Fruit fly (Drosophila melanogaster): ENCODE results near the gene hng3.

The hng3 gene

DNA sequence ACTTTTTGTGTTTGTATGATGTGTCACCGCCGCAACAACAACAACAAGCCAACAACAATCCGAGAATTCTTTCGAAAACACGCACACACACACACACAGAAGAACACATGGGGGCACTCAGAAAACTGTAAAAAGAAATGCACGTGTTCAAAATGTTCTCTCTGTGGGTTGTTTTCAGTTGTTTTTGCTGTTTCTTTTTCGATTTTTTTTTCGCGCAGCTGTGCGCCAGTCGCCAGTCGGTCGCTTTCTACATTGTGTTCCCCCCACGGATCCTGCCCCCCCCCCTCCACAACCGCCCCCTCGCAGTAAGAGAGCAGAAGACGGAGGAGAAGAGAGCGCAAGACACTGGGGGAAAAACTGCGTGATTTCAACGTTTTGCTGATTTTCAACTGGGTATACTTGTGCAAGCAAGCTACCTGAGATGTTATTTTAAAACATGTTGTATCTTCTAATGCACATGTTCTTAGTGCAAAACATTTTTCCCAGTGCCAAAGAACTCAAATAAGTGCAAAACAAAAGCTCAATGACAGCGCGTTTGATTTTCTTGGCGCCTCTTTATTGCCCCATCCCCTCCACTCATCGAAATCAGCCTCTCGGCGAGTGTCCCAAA lies 3.7 kb downstream of the hng3 start (continued):
- TF ChIP-seq Atf-2 (GFP tag; optimal IDR thresholded peaks at IDR 0.05) (no peak), CG9437 (GFP tag; optimal IDR thresholded peaks at IDR 0.05) (no peak), sna (GFP tag; IDR thresholded peaks at IDR 0.05; ENCODE audit: partially characterized antibody) (no peak), br (optimal IDR thresholded peaks at IDR 0.05) (no peak), mam (GFP tag; optimal IDR thresholded peaks at IDR 0.05) (peak; percentile 13), CG43689 (GFP tag; IDR thresholded peaks at IDR 0.05) (0 out of 2 replicates have a peak, but pooled peaks have one; percentile 11), CG15514 (GFP tag; optimal IDR thresholded peaks at IDR 0.05) (peak; percentile 23), Gug (GFP tag; IDR thresholded peaks at IDR 0.05) (peak; percentile 66; the same call in 3 of the 4 replicates), hb (GFP tag; IDR thresholded peaks at IDR 0.05; ENCODE audit: partially characterized antibody) (no peak), sens (GFP tag) (no peak), jing (GFP tag; optimal IDR thresholded peaks at IDR 0.05) (no peak), CG10565 (GFP tag; optimal IDR thresholded peaks at IDR 0.05) (no peak), Drgx (GFP tag; IDR thresholded peaks at IDR 0.05) (peak; percentile 79), Sox102F (GFP tag; optimal IDR thresholded peaks at IDR 0.05) (peak; percentile 18), CG3995 (GFP tag; optimal IDR thresholded peaks at IDR 0.05) (no peak), stwl (tag; optimal IDR thresholded peaks at IDR 0.05) (no peak), dmrt11E (tag; optimal IDR thresholded peaks at IDR 0.05) (no peak), CG16815 (GFP tag; optimal IDR thresholded peaks at IDR 0.05) (no peak), Fer1 (GFP tag; optimal IDR thresholded peaks at IDR 0.05) (peak; percentile 0), chm (GFP tag; IDR thresholded peaks at IDR 0.05) (no peak; the same call in 1 of the 2 replicates), onecut (GFP tag; IDR thresholded peaks at IDR 0.05) (no peak), chn (GFP tag; optimal IDR thresholded peaks at IDR 0.05) (no peak), CG2678 (tag; optimal IDR thresholded peaks at IDR 0.05) (peak; percentile 54), CG4707 (GFP tag; optimal IDR thresholded peaks at IDR 0.05) (no peak), bbx (GFP tag; IDR thresholded peaks at IDR 0.05; ENCODE audit: partially characterized antibody) (no peak), CG7556 (GFP tag; optimal IDR thresholded peaks at IDR 0.05) (peak; percentile 1), NC2β (GFP tag; optimal IDR thresholded peaks at IDR 0.05) (no peak), prd (optimal IDR thresholded peaks at IDR 0.05) (no peak), prd (GFP tag; IDR thresholded peaks at IDR 0.05) (peak; percentile 58; the same call in 2 of the 3 replicates), pum (GFP tag; optimal IDR thresholded peaks at IDR 0.05) (no peak), CG18476 (GFP tag; optimal IDR thresholded peaks at IDR 0.05) (no peak), B-H2 (GFP tag; optimal IDR thresholded peaks at IDR 0.05) (no peak), chif (GFP tag; optimal IDR thresholded peaks at IDR 0.05) (no peak), Ssrp (tag; optimal IDR thresholded peaks at IDR 0.05) (no peak), toy (GFP tag; IDR thresholded peaks at IDR 0.05) (peak; percentile 57; the same call in 1 of the 2 replicates), lola (GFP tag; optimal IDR thresholded peaks at IDR 0.05) (no peak), CG8089 (GFP tag; optimal IDR thresholded peaks at IDR 0.05) (no peak), cato (GFP tag; optimal IDR thresholded peaks at IDR 0.05; ENCODE audit: borderline replicate concordance) (no peak), CG31365 (tag; optimal IDR thresholded peaks at IDR 0.05) (no peak), CG17829 (tag; optimal IDR thresholded peaks at IDR 0.05) (no peak), Side (GFP tag; optimal IDR thresholded peaks at IDR 0.05) (no peak), NfI (GFP tag; optimal IDR thresholded peaks at IDR 0.05) (peak; percentile 19), Hr39 (optimal IDR thresholded peaks at IDR 0.05) (no peak), Stat92E (GFP tag; optimal IDR thresholded peaks at IDR 0.05) (no peak), tup (GFP tag; optimal IDR thresholded peaks at IDR 0.05) (no peak), phol (tag; optimal IDR thresholded peaks at IDR 0.05) (peak; percentile 26), nom (GFP tag; optimal IDR thresholded peaks at IDR 0.05) (peak; percentile 36), E2f2 (GFP tag; IDR thresholded peaks at IDR 0.05) (0 out of 2 replicates have a peak, but pooled peaks have one; percentile 9), CG3726 (GFP tag; IDR thresholded peaks at IDR 0.05) (0 out of 3 replicates have a peak, but pooled peaks have one; percentile 24), ranshi (GFP tag; IDR thresholded peaks at IDR 0.05) (peak; percentile 69)

All from whole organism, embryonic.